Fruit fly (Drosophila melanogaster): ENCODE data around the gene alpha4GT1.

The alpha4GT1 gene

DNA sequence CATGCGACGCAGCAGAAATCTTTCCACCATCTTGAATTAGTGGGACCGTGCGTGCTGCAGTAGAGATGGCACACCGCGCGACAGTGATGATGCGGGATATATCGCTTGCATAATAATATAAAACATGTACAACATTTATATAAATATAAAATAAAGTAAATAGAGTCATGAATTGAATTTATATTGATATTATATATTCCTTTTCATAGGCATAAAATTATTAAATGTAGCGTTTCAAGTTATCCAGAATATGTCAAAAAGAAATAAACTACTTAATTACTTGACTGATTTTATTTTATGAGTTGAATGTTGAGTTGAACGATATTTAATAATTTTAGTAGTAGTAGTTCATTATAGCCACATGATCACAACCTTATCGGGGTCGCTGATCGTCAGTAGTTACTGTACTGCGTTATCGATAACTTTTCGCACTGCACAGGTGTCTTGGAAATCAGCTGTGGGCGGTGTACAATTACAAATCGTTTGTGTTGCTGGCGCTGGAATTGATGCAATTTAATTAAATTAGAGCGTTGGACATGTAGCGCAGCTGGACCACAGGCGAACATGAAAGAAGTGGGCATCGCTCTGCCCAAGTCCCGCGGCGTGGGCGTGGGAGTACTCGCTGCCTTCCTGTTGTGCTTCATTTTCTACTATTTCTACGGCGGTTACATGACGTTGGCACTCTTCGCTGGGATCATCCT lies 35.1 kb downstream of the alpha4GT1 start, which contains the start of the genes Chd1 and Bem46 (continued):
- TF ChIP-seq CG10979 (tag; optimal IDR thresholded peaks at IDR 0.05) (peak; percentile 77), stwl (tag; optimal IDR thresholded peaks at IDR 0.05) (peak; percentile 18), dan (GFP tag; IDR thresholded peaks at IDR 0.05) (no peak), CG7745 (tag; optimal IDR thresholded peaks at IDR 0.05) (no peak), gsb-n (tag; optimal IDR thresholded peaks at IDR 0.05) (no peak), ap (GFP tag; IDR thresholded peaks at IDR 0.05) (peak; percentile 74; the same call in 1 of the 2 replicates), D19A (tag; optimal IDR thresholded peaks at IDR 0.05) (no peak), wdn (GFP tag; IDR thresholded peaks at IDR 0.05) (peak; percentile 66), bcd (GFP tag; optimal IDR thresholded peaks at IDR 0.05) (peak; percentile 89), scrt (GFP tag; optimal IDR thresholded peaks at IDR 0.05) (peak; percentile 75), CG14710 (tag; optimal IDR thresholded peaks at IDR 0.05) (peak; percentile 91), ham (GFP tag; IDR thresholded peaks at IDR 0.05) (peak; percentile 66; the same call in 1 of the 2 replicates), CG8359 (GFP tag; optimal IDR thresholded peaks at IDR 0.05; ENCODE audit: borderline replicate concordance) (peak; percentile 40), CG18262 (tag; optimal IDR thresholded peaks at IDR 0.05) (peak; percentile 88), Hr78 (GFP tag; optimal IDR thresholded peaks at IDR 0.05) (no peak), Sry-δ (GFP tag; optimal IDR thresholded peaks at IDR 0.05) (peak; percentile 54), CG11696 (GFP tag; IDR thresholded peaks at IDR 0.05) (peak; percentile 54; the same call in 1 of the 2 replicates), CG10147 (GFP tag; optimal IDR thresholded peaks at IDR 0.05) (peak; percentile 87), CG30020 (tag; optimal IDR thresholded peaks at IDR 0.05) (peak; percentile 82), CG32772 (GFP tag; IDR thresholded peaks at IDR 0.05) (no peak; the same call in none of the 2 replicates), sens-2 (GFP tag; IDR thresholded peaks at IDR 0.05) (no peak), tna (GFP tag; IDR thresholded peaks at IDR 0.05; ENCODE audit: partially characterized antibody) (no peak), CG11560 (tag; IDR thresholded peaks at IDR 0.05) (peak; percentile 70; the same call in 2 of the 3 replicates), da (GFP tag; optimal IDR thresholded peaks at IDR 0.05) (no peak), CG16863 (GFP tag; optimal IDR thresholded peaks at IDR 0.05) (peak; percentile 50), CG11695 (GFP tag; IDR thresholded peaks at IDR 0.05) (peak; percentile 76), CG10654 (GFP tag; optimal IDR thresholded peaks at IDR 0.05) (peak; percentile 85)

DNA sequence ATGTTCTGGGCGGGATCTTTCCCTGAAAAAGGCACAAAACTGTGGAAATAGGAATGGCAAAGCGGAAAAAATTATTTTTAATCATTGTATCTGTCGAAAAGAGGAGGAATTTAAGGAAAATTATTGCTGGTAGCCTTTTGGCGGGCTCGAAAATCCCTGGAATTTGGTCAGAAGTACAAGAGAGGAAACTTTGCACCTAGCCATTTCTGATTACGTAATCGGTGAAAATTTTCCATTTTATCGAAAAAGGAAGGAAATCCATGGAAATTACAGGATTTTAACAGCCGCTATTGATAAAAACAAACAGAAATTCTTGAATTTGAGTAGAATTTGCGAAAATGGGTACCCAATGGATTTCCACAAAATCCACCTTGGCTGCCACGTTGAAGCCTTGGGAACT lies 36.2 kb downstream of the alpha4GT1 start:
- no peak for TF ChIP-seq Doc2 (GFP tag; IDR thresholded peaks at IDR 0.05)
- TF ChIP-seq dati (GFP tag; IDR thresholded peaks at IDR 0.05), result no peak
- peak in 1 of 2 experiments; percentile 92 for TF ChIP-seq Pdp1 (GFP tag; optimal IDR thresholded peaks at IDR 0.05)
- TF ChIP-seq onecut (GFP tag; IDR thresholded peaks at IDR 0.05), result no peak
- no peak for TF ChIP-seq CG9437 (GFP tag; optimal IDR thresholded peaks at IDR 0.05)
- TF ChIP-seq salm (tag; optimal IDR thresholded peaks at IDR 0.05), result no peak

DNA sequence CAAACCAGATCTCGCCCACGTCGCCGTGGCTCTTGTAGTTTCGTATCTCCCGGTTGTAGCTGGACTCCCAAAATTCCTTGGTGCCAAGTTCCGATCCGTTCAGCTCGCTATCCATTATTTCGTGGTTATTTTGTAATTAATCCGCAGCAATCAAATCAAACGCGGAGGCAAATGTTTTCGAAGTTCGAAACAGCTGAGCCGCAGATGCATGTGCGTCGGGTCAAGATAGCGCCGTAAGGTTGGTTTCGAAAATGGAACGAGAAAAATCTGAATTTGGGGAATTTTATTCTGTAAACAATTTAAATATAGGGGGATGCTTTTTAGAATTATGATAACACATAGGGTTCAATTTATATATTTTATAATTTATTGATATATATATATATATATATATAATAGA lies 43.9 kb downstream of the alpha4GT1 start, which contains the start of gene CG9643:
CG9643 (minus strand) TSS at position 198 of the 400 bp plus-strand sequence.
- peak; percentile 73 for TF ChIP-seq Dp (GFP tag; optimal IDR thresholded peaks at IDR 0.05)
- TF ChIP-seq ash1 (GFP tag; optimal IDR thresholded peaks at IDR 0.05), result no peak
- no peak for TF ChIP-seq odd (GFP tag; optimal IDR thresholded peaks at IDR 0.05)
- peak; percentile 17 for TF ChIP-seq sug (tag; optimal IDR thresholded peaks at IDR 0.05)
- TF ChIP-seq pzg (GFP tag; optimal IDR thresholded peaks at IDR 0.05), result peak; percentile 83
- TF ChIP-seq CG15514 (GFP tag; optimal IDR thresholded peaks at IDR 0.05), result peak; percentile 68
- TF ChIP-seq CrebB (tag; optimal IDR thresholded peaks at IDR 0.05), result no peak
- TF ChIP-seq CG2116 (GFP tag; optimal IDR thresholded peaks at IDR 0.05), result peak; percentile 49
- peak; percentile 68 for TF ChIP-seq stwl (tag; optimal IDR thresholded peaks at IDR 0.05)
- TF ChIP-seq BEAF-32 (GFP tag; optimal IDR thresholded peaks at IDR 0.05), result peak; percentile 19
- peak; percentile 8 for TF ChIP-seq Sin3A (optimal IDR thresholded peaks at IDR 0.05)
- TF ChIP-seq CG1832 (GFP tag; optimal IDR thresholded peaks at IDR 0.05), result no peak
- no peak for TF ChIP-seq gfzf (GFP tag; optimal IDR thresholded peaks at IDR 0.05)
- peak; percentile 47 for TF ChIP-seq CG4617 (GFP tag; optimal IDR thresholded peaks at IDR 0.05; ENCODE audit: borderline replicate concordance)
- peak; percentile 7 for TF ChIP-seq CG13775 (GFP tag; optimal IDR thresholded peaks at IDR 0.05)
- TF ChIP-seq E2f2 (GFP tag; IDR thresholded peaks at IDR 0.05), result peak; percentile 73

Measured in whole organism, embryonic.